Worm (Caenorhabditis elegans) whole organism, L4/young adult: ENCODE results near the gene B0507.8.

ENCODE experiments used
- W03F9.2 ChIP-seq: fragments of 150-350 bp; optimal IDR thresholded peaks from 2 replicates; lab custom pipeline; 2014; ENCODE audit warnings: missing biosample characterization, missing genetic modification characterization
- dao-5 ChIP-seq: sonication (generic microtip); optimal IDR thresholded peaks from 2 replicates; lab custom pipeline; 2016; ENCODE audit warnings: missing genotype, missing genetic modification characterization, moderate library complexity, missing compliant biosample characterization
- him-1 ChIP-seq: sonication (generic microtip); optimal IDR thresholded peaks from 2 replicates; lab custom pipeline; 2016; ENCODE audit warnings: missing genotype, missing genetic modification reagents, missing genetic modification characterization, missing compliant biosample characterization

- TF ChIP-seq dao-5 (tag; lab: Kevin White, UChicago), result no peak
- no peak for TF ChIP-seq him-1
- no peak for TF ChIP-seq W03F9.2 (tag; lab: Kevin White, UChicago)
Measured at ce11 chrV:8784485-8784884, 21.7 kb upstream of the B0507.8 start.
